Worm (Caenorhabditis elegans) whole organism, young adult: ENCODE measurements around the gene B0228.8.

Experiments used
- F57A8.1 ChIP-seq: fragments of 200-800 bp; sonication (Bioruptor generic); optimal IDR thresholded peaks from 2 replicates; lab custom pipeline; 2018; ENCODE audit warnings: mild to moderate bottlenecking, missing genetic modification characterization, moderate library complexity, missing compliant biosample characterization
- Y95B8A.8 ChIP-seq: fragments of 200-800 bp; sonication (Bioruptor generic); IDR thresholded peaks from 2 replicates; pipeline ENCODE4 v1.3.6; 2022; ENCODE audit warnings: missing genetic modification reagents, missing genetic modification characterization, missing compliant biosample characterization
- egrh-3 ChIP-seq: fragments of 200-800 bp; sonication (Bioruptor generic); IDR thresholded peaks from 2 replicates; pipeline ENCODE4 v1.3.6; 2022; ENCODE audit warnings: missing genetic modification reagents, missing genetic modification characterization, missing compliant biosample characterization
- fkh-3 ChIP-seq: sonication (generic microtip); optimal IDR thresholded peaks from 2 replicates; lab custom pipeline; 2016; ENCODE audit warnings: mild to moderate bottlenecking, missing genetic modification characterization, missing compliant biosample characterization
- madf-3 ChIP-seq: fragments of 200-800 bp; sonication (Bioruptor generic); IDR thresholded peaks from 2 replicates; pipeline ENCODE4 v1.3.6; 2022; ENCODE audit warnings: missing genetic modification reagents, missing genetic modification characterization, missing compliant biosample characterization
- madf-6 ChIP-seq: fragments of 200-800 bp; sonication (Bioruptor generic); IDR thresholded peaks from 2 replicates; pipeline ENCODE4 v1.3.6; 2022; ENCODE audit warnings: missing genetic modification reagents, missing genetic modification characterization, missing compliant biosample characterization
- nfya-1 ChIP-seq: sonication (generic microtip); optimal IDR thresholded peaks from 2 replicates; lab custom pipeline; 2017; ENCODE audit warnings: antibody characterized with exemption, missing compliant biosample characterization, missing genetic modification characterization, borderline replicate concordance; ENCODE audit not compliant: insufficient read depth
- pha-4 ChIP-seq: fragments of 150-350 bp; sonication (generic microtip); optimal IDR thresholded peaks from 2 replicates; lab custom pipeline; 2014; ENCODE audit warnings: missing biosample characterization, missing genetic modification reagents, missing genetic modification characterization
- sdz-38 ChIP-seq: sonication (generic microtip); optimal IDR thresholded peaks from 2 replicates; lab custom pipeline; 2016; ENCODE audit warnings: missing genotype, missing genetic modification characterization, missing compliant biosample characterization
- snpc-4 ChIP-seq, 5 experiments: fragments of 150-350 bp in 1 of 5; sonication (generic microtip) in 4 of 5; optimal IDR thresholded peaks; 2 replicates each; lab custom pipeline; 2014 to 2018; ENCODE audit warnings: missing genetic modification characterization in 5 of 5, missing biosample characterization in 3 of 5, antibody characterized with exemption in 2 of 5, mild to moderate bottlenecking in 2 of 5, missing compliant biosample characterization in 2 of 5, missing genotype in 2 of 5, moderate library complexity in 2 of 5, missing genetic modification reagents in 1 of 5

- TF ChIP-seq nfya-1 (tag; lab: Kevin White, UChicago) (no peak), sdz-38 (tag; lab: Kevin White, UChicago) (no peak), Y95B8A.8 (GFP tag; lab: Robert Waterston, UW) (no peak), snpc-4 (GFP tag; optimal IDR thresholded peaks at IDR 0.05; lab: Kevin White, UChicago) (no peak), snpc-4 (tag; optimal IDR thresholded peaks at IDR 0.05; lab: Kevin White, UChicago) (no peak), madf-3 (GFP tag; lab: Robert Waterston, UW) (no peak), egrh-3 (GFP tag; lab: Robert Waterston, UW) (no peak), madf-6 (GFP tag; lab: Robert Waterston, UW) (no peak), F57A8.1 (GFP tag; lab: Kevin White, UChicago) (no peak), fkh-3 (tag; lab: Kevin White, UChicago) (no peak), pha-4 (tag; lab: Kevin White, UChicago) (no peak)
These were observed 42.8 kb downstream of the B0228.8 start, which contains the start of gene cpna-5 for ce11 chrII:7718491-7718890.
